Fruit fly (Drosophila melanogaster) whole organism, prepupa: ENCODE measurements around the gene CG44227.

Source experiments
- CG10669 ChIP-seq: fragments of 200-800 bp; sonication (Bioruptor generic); optimal IDR thresholded peaks from 3 replicates; lab custom pipeline; 2018; ENCODE audit warnings: missing biosample characterization, mild to moderate bottlenecking, missing genetic modification characterization, moderate library complexity
- CG11294 ChIP-seq: fragments of 200-800 bp; sonication (Bioruptor generic); IDR thresholded peaks from 2 replicates; pipeline ENCODE4 v1.3.6; 2022; ENCODE audit warnings: missing biosample characterization, missing genetic modification characterization
- CG11762 ChIP-seq: fragments of 200-800 bp; sonication (Bioruptor generic); optimal IDR thresholded peaks from 3 replicates; lab custom pipeline; 2016; ENCODE audit warnings: missing biosample characterization, missing genetic modification characterization; ENCODE audit not compliant: insufficient read depth
- CG15336 ChIP-seq: fragments of 200-800 bp; sonication (Bioruptor generic); IDR thresholded peaks from 2 replicates; pipeline ENCODE4 v1.3.6; 2022; ENCODE audit warnings: missing biosample characterization, missing genetic modification characterization
- CG1621 ChIP-seq: fragments of 200-800 bp; sonication (Bioruptor generic); optimal IDR thresholded peaks from 3 replicates; lab custom pipeline; 2018; ENCODE audit warnings: missing biosample characterization, mild to moderate bottlenecking, missing genetic modification characterization
- CG16779 ChIP-seq: fragments of 200-800 bp; sonication (Bioruptor generic); optimal IDR thresholded peaks from 3 replicates; lab custom pipeline; 2017; ENCODE audit warnings: missing biosample characterization, mild to moderate bottlenecking, missing genetic modification characterization
- CG3032 ChIP-seq: fragments of 200-800 bp; optimal IDR thresholded peaks from 2 replicates; lab custom pipeline; 2019; ENCODE audit warnings: missing biosample characterization, mild to moderate bottlenecking, missing genetic modification characterization, moderate library complexity
- CG32006 ChIP-seq: fragments of 200-800 bp; sonication (Bioruptor generic); optimal IDR thresholded peaks from 3 replicates; lab custom pipeline; 2017; ENCODE audit warnings: missing biosample characterization, mild to moderate bottlenecking, missing genetic modification characterization
- CG34406 ChIP-seq: fragments of 200-800 bp; sonication (Bioruptor generic); optimal IDR thresholded peaks from 3 replicates; lab custom pipeline; 2016; ENCODE audit warnings: missing biosample characterization, missing genetic modification characterization
- CG3919 ChIP-seq: fragments of 200-800 bp; sonication (Bioruptor generic); optimal IDR thresholded peaks from 3 replicates; lab custom pipeline; 2016; ENCODE audit warnings: missing biosample characterization, missing genetic modification characterization
- CG4318 ChIP-seq: fragments of 200-800 bp; sonication (Bioruptor generic); optimal IDR thresholded peaks from 3 replicates; lab custom pipeline; 2017; ENCODE audit warnings: missing biosample characterization, mild to moderate bottlenecking, missing genetic modification characterization
- CG6163 ChIP-seq: fragments of 200-800 bp; sonication (Bioruptor generic); IDR thresholded peaks from 3 replicates; pipeline ENCODE4 v1.3.6; 2022; ENCODE audit warnings: missing biosample characterization, missing genetic modification characterization
- CG6808 ChIP-seq: fragments of 200-800 bp; sonication (Bioruptor generic); optimal IDR thresholded peaks from 3 replicates; lab custom pipeline; 2017; ENCODE audit warnings: missing biosample characterization, missing genetic modification characterization, mild to moderate bottlenecking, moderate library complexity, missing genetic modification reagents
- CG6854 ChIP-seq: fragments of 200-800 bp; sonication (Bioruptor generic); optimal IDR thresholded peaks from 2 replicates; lab custom pipeline; 2017; ENCODE audit warnings: missing biosample characterization, mild to moderate bottlenecking, missing genetic modification characterization
- CG8119 ChIP-seq: fragments of 200-800 bp; sonication (Bioruptor generic); IDR thresholded peaks from 3 replicates; pipeline ENCODE4 v1.3.6; 2022; ENCODE audit warnings: missing biosample characterization, missing genetic modification characterization
- CG8632 ChIP-seq: fragments of 200-800 bp; sonication (Bioruptor generic); optimal IDR thresholded peaks from 3 replicates; lab custom pipeline; 2016; ENCODE audit warnings: missing biosample characterization, missing genetic modification characterization
- Eip75B ChIP-seq: fragments of 200-800 bp; sonication (Bioruptor generic); optimal IDR thresholded peaks from 3 replicates; lab custom pipeline; 2016; ENCODE audit warnings: missing biosample characterization, missing genetic modification characterization
- Eip78C ChIP-seq: fragments of 200-800 bp; sonication (Bioruptor generic); peaks from one replicate; lab custom pipeline; 2016; ENCODE audit warnings: missing biosample characterization, missing genetic modification characterization
- Eip93F ChIP-seq: fragments of 200-800 bp; sonication (Bioruptor generic); optimal IDR thresholded peaks from 2 replicates; lab custom pipeline; 2016; ENCODE audit warnings: missing biosample characterization, mild to moderate bottlenecking, missing genetic modification characterization
- Ets96B ChIP-seq: fragments of 200-800 bp; optimal IDR thresholded peaks from 2 replicates; lab custom pipeline; 2019; ENCODE audit warnings: missing biosample characterization, mild to moderate bottlenecking, missing genetic modification characterization, moderate library complexity
- Gug ChIP-seq: fragments of 200-800 bp; sonication (Bioruptor generic); IDR thresholded peaks from 2 replicates; pipeline ENCODE4 v1.3.6; 2022; ENCODE audit warnings: missing biosample characterization, missing genetic modification characterization
- Hr38 ChIP-seq: sonication (Bioruptor generic); optimal IDR thresholded peaks from 2 replicates; lab custom pipeline; 2016; ENCODE audit warnings: missing biosample characterization, missing genetic modification characterization
- Hr39 ChIP-seq: fragments of 200-800 bp; sonication (Bioruptor generic); optimal IDR thresholded peaks from 2 replicates; lab custom pipeline; 2016; ENCODE audit warnings: missing biosample characterization, missing genetic modification characterization
- Hr4 ChIP-seq: fragments of 200-800 bp; sonication (Bioruptor generic); optimal IDR thresholded peaks from 3 replicates; lab custom pipeline; 2016; ENCODE audit warnings: missing biosample characterization, missing genetic modification characterization
- Met ChIP-seq: fragments of 200-800 bp; sonication (Bioruptor generic); optimal IDR thresholded peaks from 3 replicates; lab custom pipeline; 2016; ENCODE audit warnings: missing biosample characterization, missing genetic modification characterization
- OdsH ChIP-seq: fragments of 200-800 bp; sonication (Bioruptor generic); optimal IDR thresholded peaks from 3 replicates; lab custom pipeline; 2016; ENCODE audit warnings: missing biosample characterization, missing genetic modification characterization
- Smox ChIP-seq: fragments of 200-800 bp; sonication (Bioruptor generic); optimal IDR thresholded peaks from 3 replicates; lab custom pipeline; 2016; ENCODE audit warnings: missing biosample characterization, missing genetic modification characterization
- Sox102F ChIP-seq: fragments of 200-800 bp; sonication (Bioruptor generic); optimal IDR thresholded peaks from 2 replicates; lab custom pipeline; 2016; ENCODE audit warnings: missing biosample characterization, mild to moderate bottlenecking, missing genetic modification characterization
- Sox14 ChIP-seq: fragments of 200-800 bp; sonication (Bioruptor generic); optimal IDR thresholded peaks from 3 replicates; lab custom pipeline; 2016; ENCODE audit warnings: missing biosample characterization, missing genetic modification characterization
- Sox15 ChIP-seq: fragments of 200-800 bp; sonication (Bioruptor generic); optimal IDR thresholded peaks from 3 replicates; lab custom pipeline; 2016; ENCODE audit warnings: missing biosample characterization, missing genetic modification characterization
- dac ChIP-seq: fragments of 200-800 bp; sonication (Bioruptor generic); optimal IDR thresholded peaks from 2 replicates; lab custom pipeline; 2017; ENCODE audit warnings: missing biosample characterization, mild to moderate bottlenecking, missing genetic modification characterization
- dsx ChIP-seq: fragments of 200-800 bp; optimal IDR thresholded peaks from 3 replicates; lab custom pipeline; 2019; ENCODE audit warnings: missing biosample characterization, mild to moderate bottlenecking, missing genetic modification characterization, moderate library complexity; ENCODE audit not compliant: poor library complexity, severe bottlenecking
- eg ChIP-seq: fragments of 200-800 bp; sonication (Bioruptor generic); IDR thresholded peaks from 3 replicates; pipeline ENCODE4 v1.3.6; 2022; ENCODE audit warnings: missing biosample characterization, missing genetic modification characterization
- esn ChIP-seq: fragments of 200-800 bp; sonication (Bioruptor generic); optimal IDR thresholded peaks from 2 replicates; lab custom pipeline; 2016; ENCODE audit warnings: missing biosample characterization, mild to moderate bottlenecking, missing genetic modification characterization, moderate library complexity
- fd85E ChIP-seq: fragments of 200-800 bp; sonication (Bioruptor generic); optimal IDR thresholded peaks from 3 replicates; lab custom pipeline; 2016; ENCODE audit warnings: missing biosample characterization, missing genetic modification characterization
- fkh ChIP-seq: fragments of 200-800 bp; sonication (Bioruptor generic); optimal IDR thresholded peaks from 3 replicates; lab custom pipeline; 2017; ENCODE audit warnings: missing biosample characterization, mild to moderate bottlenecking, missing genetic modification characterization, moderate library complexity
- lz ChIP-seq: fragments of 200-800 bp; sonication (Bioruptor generic); optimal IDR thresholded peaks from 3 replicates; lab custom pipeline; 2016; ENCODE audit warnings: missing biosample characterization, missing genetic modification characterization
- pdm3 ChIP-seq: fragments of 200-800 bp; sonication (Bioruptor generic); optimal IDR thresholded peaks from 3 replicates; lab custom pipeline; 2016; ENCODE audit warnings: missing biosample characterization, missing genetic modification characterization
- salr ChIP-seq, 2 experiments: fragments of 200-800 bp; sonication (Bioruptor generic); optimal IDR thresholded peaks; 3 replicates each; lab custom pipeline; 2016 to 2018; ENCODE audit warnings: missing biosample characterization in 2 of 2, missing genetic modification characterization in 2 of 2, mild to moderate bottlenecking in 1 of 2
- ss ChIP-seq, 2 experiments: fragments of 200-800 bp; sonication (Bioruptor generic); optimal IDR thresholded peaks; 2 replicates in 1 of 2; 3 replicates in 1 of 2; lab custom pipeline; 2017 to 2018; ENCODE audit warnings: mild to moderate bottlenecking in 2 of 2, missing biosample characterization in 2 of 2, missing genetic modification characterization in 2 of 2, moderate library complexity in 1 of 2
- svp ChIP-seq: fragments of 200-800 bp; sonication (Bioruptor generic); peaks from one replicate; lab custom pipeline; 2016; ENCODE audit warnings: missing biosample characterization, missing genetic modification characterization
- topi ChIP-seq: fragments of 200-800 bp; sonication (Bioruptor generic); optimal IDR thresholded peaks from 3 replicates; lab custom pipeline; 2016; ENCODE audit warnings: missing biosample characterization, missing genetic modification characterization
- vri ChIP-seq: fragments of 200-800 bp; sonication (Bioruptor generic); optimal IDR thresholded peaks from 3 replicates; lab custom pipeline; 2016; ENCODE audit warnings: missing biosample characterization, mild to moderate bottlenecking, missing genetic modification characterization

Gene CG44227

DNA sequence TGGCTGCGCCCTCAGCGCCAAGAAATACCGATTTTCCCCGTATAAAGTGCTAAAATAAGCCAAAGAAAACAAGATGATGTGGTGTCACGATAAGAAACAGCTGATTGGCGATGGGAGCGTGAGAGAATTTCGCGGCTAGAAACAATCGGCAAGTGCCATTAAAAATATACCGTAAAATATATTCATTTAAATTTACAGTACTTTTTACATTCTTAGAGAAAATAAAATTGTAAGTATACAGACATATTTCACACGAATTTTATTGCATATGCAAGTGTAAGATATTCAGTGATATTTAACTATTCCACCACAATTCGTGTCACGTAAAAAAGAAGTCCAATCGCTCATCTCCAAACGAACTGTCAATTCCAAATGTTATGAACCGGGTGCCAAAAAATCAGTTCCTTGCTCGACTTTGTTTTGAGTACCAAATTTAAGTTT lies 8.4 kb downstream of the CG44227 start, which contains the start of the genes Unc50, CG11755 and CG8043 (continued):
- TF ChIP-seq Smox (GFP tag; lab: Kevin White, UChicago) (peak; percentile 81), CG34406 (peak; percentile 56), CG32006 (GFP tag; lab: Kevin White, UChicago) (peak; percentile 68), dsx (GFP tag; lab: Kevin White, UChicago) (no peak), Hr4 (GFP tag; lab: Kevin White, UChicago) (peak; percentile 79), Hr39 (peak; percentile 79), CG6808 (GFP tag; lab: Kevin White, UChicago) (no peak), OdsH (GFP tag; lab: Kevin White, UChicago) (peak; percentile 81)

DNA sequence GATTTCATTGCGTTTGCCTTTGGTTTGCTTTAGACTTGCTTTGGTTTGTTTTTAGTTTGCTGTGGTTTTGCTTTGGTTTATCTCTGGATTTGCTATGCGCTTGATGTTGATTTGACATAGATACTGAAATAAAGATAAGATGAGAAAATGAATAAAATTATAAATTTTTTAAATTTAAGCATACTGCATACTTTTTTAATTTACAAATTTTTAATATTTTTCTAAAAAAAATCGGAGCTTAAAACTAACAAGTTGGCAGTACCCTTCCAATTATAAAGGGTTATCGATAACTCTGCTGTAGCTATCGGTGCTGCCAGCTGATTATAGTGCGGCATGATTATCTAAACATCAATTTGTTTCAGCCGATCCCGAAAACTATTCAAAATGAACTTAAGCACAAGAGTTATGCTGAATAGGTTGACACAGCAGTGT lies 11.2 kb downstream of the CG44227 start, which contains the start of gene mRpL19:
Gene mRpL19, plus strand, starts transcription at position 307 of the 432 bp plus-strand sequence.
- TF ChIP-seq Gug (GFP tag; lab: Robert Waterston, UW), result no peak
- no peak for TF ChIP-seq svp (GFP tag; lab: Kevin White, UChicago)
- TF ChIP-seq fkh (GFP tag; lab: Kevin White, UChicago), result no peak
- TF ChIP-seq Met (GFP tag; lab: Kevin White, UChicago), result peak; percentile 6
- peak; percentile 10; the same call in 1 of the 2 replicates for TF ChIP-seq CG15336
- TF ChIP-seq Eip75B, result peak; percentile 1
- TF ChIP-seq fd85E (GFP tag; lab: Kevin White, UChicago), result no peak
- peak; percentile 31 for TF ChIP-seq esn (GFP tag; lab: Kevin White, UChicago)
- TF ChIP-seq Sox15 (GFP tag; lab: Kevin White, UChicago), result no peak
- no peak for TF ChIP-seq CG6163 (GFP tag; lab: Robert Waterston, UW)
- no peak for TF ChIP-seq vri (GFP tag; lab: Kevin White, UChicago)
- TF ChIP-seq Hr38 (GFP tag; lab: Kevin White, UChicago), result no peak
- TF ChIP-seq CG16779, result no peak
- TF ChIP-seq ss (GFP tag; optimal IDR thresholded peaks at IDR 0.05; lab: Kevin White, UChicago), result no peak
- peak; percentile 13 for TF ChIP-seq OdsH (GFP tag; lab: Kevin White, UChicago)
- TF ChIP-seq Eip78C (GFP tag; lab: Kevin White, UChicago), result peak; percentile 85
- TF ChIP-seq eg (GFP tag; lab: Robert Waterston, UW), result no peak; the same call in 2 of the 3 replicates
- no peak for TF ChIP-seq dac (GFP tag; lab: Kevin White, UChicago)
- TF ChIP-seq CG6854 (GFP tag; lab: Kevin White, UChicago), result no peak
- no peak for TF ChIP-seq topi (GFP tag; lab: Kevin White, UChicago)
- peak; percentile 9 for TF ChIP-seq Hr4 (GFP tag; lab: Kevin White, UChicago)
- TF ChIP-seq Ets96B (tag; lab: Kevin White, UChicago), result peak; percentile 30
- TF ChIP-seq CG11294 (GFP tag; lab: Robert Waterston, UW), result no peak
- peak; percentile 46 for TF ChIP-seq CG3032
- TF ChIP-seq Smox (GFP tag; lab: Kevin White, UChicago), result peak; percentile 30
- peak; percentile 9 for TF ChIP-seq Sox14 (GFP tag; lab: Kevin White, UChicago)
- TF ChIP-seq Eip93F (GFP tag; lab: Kevin White, UChicago), result no peak
- TF ChIP-seq Sox102F (GFP tag; lab: Kevin White, UChicago), result peak; percentile 1

DNA sequence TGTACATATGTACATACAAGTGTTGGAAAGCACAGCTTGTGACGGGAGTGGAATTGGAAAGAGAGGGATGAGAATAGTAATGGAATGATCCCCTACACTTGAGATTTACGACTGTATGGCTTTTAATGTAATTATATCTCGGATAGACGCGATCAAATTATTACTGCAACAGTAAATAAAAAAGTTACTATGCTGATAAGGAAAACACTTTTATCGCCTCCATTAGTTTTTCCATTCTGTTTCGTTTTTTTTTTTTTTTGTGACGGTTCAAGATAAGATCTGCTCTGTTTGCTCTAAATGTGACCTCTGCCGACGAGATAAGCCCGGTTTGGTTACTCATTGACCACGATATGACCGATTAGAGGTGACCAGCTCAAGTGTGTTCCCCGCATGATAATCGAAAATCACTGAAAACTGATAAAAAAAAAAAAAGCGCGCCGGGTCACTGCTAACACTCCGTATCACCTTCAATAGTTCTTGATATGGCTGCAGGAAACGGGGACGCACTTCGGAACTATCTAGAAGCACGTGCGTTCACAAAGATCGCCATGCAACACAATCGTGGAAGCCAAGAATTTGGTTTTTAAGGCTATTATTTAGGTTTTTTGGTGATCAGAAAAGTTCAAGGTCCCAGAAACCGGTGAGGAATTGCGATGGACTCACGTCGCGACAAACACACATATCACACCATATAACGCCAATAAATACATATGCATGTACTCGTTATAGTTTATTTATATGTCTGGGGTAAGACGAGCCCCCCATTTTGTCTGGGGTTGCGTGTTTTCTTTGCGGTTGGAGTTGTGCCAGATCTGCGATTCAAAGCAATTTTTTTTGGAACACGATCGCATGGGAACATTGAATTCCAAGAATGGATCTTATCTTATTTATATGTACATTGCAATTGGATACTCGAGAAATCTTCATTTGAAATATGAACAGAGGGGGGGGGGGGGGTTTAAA lies 14.2 kb downstream of the CG44227 start, which contains the start of gene p:
Gene p, minus strand, starts transcription at position 156 of the 963 bp plus-strand sequence.
- TF ChIP-seq CG11762 (peak; percentile 37), CG15336 (0 out of 2 replicates have a peak, but pooled peaks have one; percentile 32), Eip75B (peak; percentile 58), CG11294 (GFP tag; lab: Robert Waterston, UW) (0 out of 2 replicates have a peak, but pooled peaks have one; percentile 34), dac (GFP tag; lab: Kevin White, UChicago) (no peak), CG10669 (GFP tag; lab: Kevin White, UChicago) (peak; percentile 37), CG8632 (GFP tag; lab: Kevin White, UChicago) (peak; percentile 23), svp (GFP tag; lab: Kevin White, UChicago) (peak; percentile 92), lz (GFP tag; lab: Kevin White, UChicago) (peak; percentile 47), Eip93F (GFP tag; lab: Kevin White, UChicago) (no peak), vri (GFP tag; lab: Kevin White, UChicago) (peak; percentile 36), CG1621 (peak; percentile 5), Smox (GFP tag; lab: Kevin White, UChicago) (peak; percentile 40), CG4318 (GFP tag; lab: Kevin White, UChicago) (no peak), CG34406 (peak; percentile 37), salr (GFP tag; optimal IDR thresholded peaks at IDR 0.05; lab: Kevin White, UChicago) (peak; percentile 15 to 33), pdm3 (peak; percentile 61), Met (GFP tag; lab: Kevin White, UChicago) (peak; percentile 63), Eip78C (GFP tag; lab: Kevin White, UChicago) (peak; percentile 87), CG8119 (GFP tag; lab: Robert Waterston, UW) (peak; percentile 67), CG3919 (GFP tag; lab: Kevin White, UChicago) (peak; percentile 70), Sox14 (GFP tag; lab: Kevin White, UChicago) (peak; percentile 61)
